Worm (Caenorhabditis elegans) whole organism, L3 larva: ENCODE data around the gene Y43F8C.9.
A peak's percentile ranks its signal among the peaks of the same experiment; 100 is the strongest.

Source experiments
- ceh-16 ChIP-seq: sonication (generic microtip); optimal IDR thresholded peaks from 2 replicates; lab custom pipeline; 2017; ENCODE audit warnings: missing biosample characterization, missing genetic modification characterization
- ceh-28 ChIP-seq: fragments of 150-350 bp; optimal IDR thresholded peaks from 2 replicates; lab custom pipeline; 2014; ENCODE audit warnings: missing biosample characterization, missing genetic modification reagents, missing genetic modification characterization
- ceh-82 ChIP-seq: fragments of 150-350 bp; optimal IDR thresholded peaks from 2 replicates; lab custom pipeline; 2014; ENCODE audit warnings: missing biosample characterization, missing genetic modification characterization
- ceh-9 ChIP-seq: sonication (generic microtip); optimal IDR thresholded peaks from 2 replicates; lab custom pipeline; 2018; ENCODE audit warnings: missing biosample characterization, missing genetic modification characterization
- daf-12 ChIP-seq: fragments of 150-350 bp; optimal IDR thresholded peaks from 2 replicates; lab custom pipeline; 2014; ENCODE audit warnings: missing biosample characterization, missing genetic modification reagents, missing genetic modification characterization
- egl-5 ChIP-seq: fragments of 150-350 bp; optimal IDR thresholded peaks from 2 replicates; lab custom pipeline; 2017; ENCODE audit warnings: missing biosample characterization, missing genetic modification reagents, missing genetic modification characterization, inconsistent platforms
- elt-1 ChIP-seq: fragments of 150-350 bp; optimal IDR thresholded peaks from 2 replicates; lab custom pipeline; 2014; ENCODE audit warnings: missing biosample characterization, missing genetic modification characterization
- elt-2 ChIP-seq: sonication (generic microtip); optimal IDR thresholded peaks from 2 replicates; lab custom pipeline; 2016; ENCODE audit warnings: missing genetic modification reagents, mild to moderate bottlenecking, missing genetic modification characterization, missing compliant biosample characterization
- elt-3 ChIP-seq, 3 experiments: fragments of 150-350 bp in 1 of 3; sonication (generic microtip) in 2 of 3; optimal IDR thresholded peaks; 2 replicates in 2 of 3; 4 replicates in 1 of 3; lab custom pipeline; 2014 to 2017; ENCODE audit warnings: missing biosample characterization in 3 of 3, missing genetic modification characterization in 3 of 3
- fkh-10 ChIP-seq: sonication (generic microtip); optimal IDR thresholded peaks from 2 replicates; lab custom pipeline; 2017; ENCODE audit warnings: missing biosample characterization, missing genetic modification reagents, missing genetic modification characterization
- fos-1 ChIP-seq: fragments of 150-350 bp; optimal IDR thresholded peaks from 2 replicates; lab custom pipeline; 2014; ENCODE audit warnings: missing biosample characterization, missing genetic modification characterization
- hmg-11 ChIP-seq: sonication (generic microtip); optimal IDR thresholded peaks from 2 replicates; lab custom pipeline; 2016; ENCODE audit warnings: missing genetic modification characterization, missing compliant biosample characterization
- jun-1 ChIP-seq: fragments of 150-350 bp; optimal IDR thresholded peaks from 2 replicates; lab custom pipeline; 2014; ENCODE audit warnings: missing biosample characterization, missing genetic modification reagents, missing genetic modification characterization
- lin-15B ChIP-seq: fragments of 150-350 bp; optimal IDR thresholded peaks from 2 replicates; lab custom pipeline; 2014; ENCODE audit warnings: missing biosample characterization, missing genetic modification characterization
- lin-39 ChIP-seq: fragments of 150-350 bp; optimal IDR thresholded peaks from 2 replicates; lab custom pipeline; 2018; ENCODE audit warnings: missing biosample characterization, missing genetic modification reagents, missing genetic modification characterization
- lsy-12 ChIP-seq: sonication (generic microtip); optimal IDR thresholded peaks from 2 replicates; lab custom pipeline; 2016; ENCODE audit warnings: mild to moderate bottlenecking, missing genetic modification characterization, missing compliant biosample characterization
- mdl-1 ChIP-seq: fragments of 150-350 bp; optimal IDR thresholded peaks from 2 replicates; lab custom pipeline; 2014; ENCODE audit warnings: missing biosample characterization, missing genetic modification characterization
- mml-1 ChIP-seq: fragments of 150-350 bp; sonication (generic microtip); optimal IDR thresholded peaks from 3 replicates; lab custom pipeline; 2014; ENCODE audit warnings: missing biosample characterization, missing genetic modification characterization
- nfya-1 ChIP-seq: sonication (generic microtip); optimal IDR thresholded peaks from 2 replicates; lab custom pipeline; 2017; ENCODE audit warnings: missing genetic modification characterization, mild to moderate bottlenecking, missing compliant biosample characterization, antibody characterized with exemption, moderate library complexity; ENCODE audit not compliant: insufficient read depth
- nhr-11 ChIP-seq: fragments of 150-350 bp; optimal IDR thresholded peaks from 2 replicates; lab custom pipeline; 2014; ENCODE audit warnings: missing biosample characterization, missing genetic modification characterization
- nhr-12 ChIP-seq: fragments of 150-350 bp; optimal IDR thresholded peaks from 2 replicates; lab custom pipeline; 2014; ENCODE audit warnings: missing biosample characterization, missing genetic modification characterization
- nhr-23 ChIP-seq: fragments of 150-350 bp; optimal IDR thresholded peaks from 2 replicates; lab custom pipeline; 2014; ENCODE audit warnings: missing biosample characterization, missing genetic modification reagents, missing genetic modification characterization
- nhr-25 ChIP-seq: sonication (generic microtip); optimal IDR thresholded peaks from 2 replicates; lab custom pipeline; 2017; ENCODE audit warnings: missing biosample characterization, missing genetic modification characterization
- nhr-28 ChIP-seq: fragments of 150-350 bp; optimal IDR thresholded peaks from 2 replicates; lab custom pipeline; 2014; ENCODE audit warnings: missing biosample characterization, missing genetic modification characterization
- nhr-43 ChIP-seq: sonication (generic microtip); optimal IDR thresholded peaks from 2 replicates; lab custom pipeline; 2016; ENCODE audit warnings: mild to moderate bottlenecking, missing genetic modification characterization, missing compliant biosample characterization; ENCODE audit not compliant: poor library complexity, severe bottlenecking
- nhr-67 ChIP-seq: fragments of 150-350 bp; optimal IDR thresholded peaks from 2 replicates; lab custom pipeline; 2014; ENCODE audit warnings: missing biosample characterization, missing genetic modification characterization
- nhr-77 ChIP-seq: fragments of 150-350 bp; optimal IDR thresholded peaks from 2 replicates; lab custom pipeline; 2014; ENCODE audit warnings: missing biosample characterization, missing genetic modification characterization
- pha-4 ChIP-seq: fragments of 150-350 bp; optimal IDR thresholded peaks from 2 replicates; lab custom pipeline; 2014; ENCODE audit warnings: missing biosample characterization, missing genetic modification reagents, missing genetic modification characterization
- sea-2 ChIP-seq: fragments of 150-350 bp; sonication (generic microtip); optimal IDR thresholded peaks from 4 replicates; lab custom pipeline; 2014; ENCODE audit warnings: missing biosample characterization, missing genetic modification reagents, missing genetic modification characterization
- skn-1 ChIP-seq: fragments of 150-350 bp; optimal IDR thresholded peaks from 2 replicates; lab custom pipeline; 2014; ENCODE audit warnings: missing biosample characterization, missing genetic modification characterization
- snpc-4 ChIP-seq: fragments of 150-350 bp; optimal IDR thresholded peaks from 2 replicates; lab custom pipeline; 2014; ENCODE audit warnings: missing biosample characterization, missing genetic modification characterization
- tbx-2 ChIP-seq: sonication (generic microtip); optimal IDR thresholded peaks from 2 replicates; lab custom pipeline; 2016; ENCODE audit warnings: mild to moderate bottlenecking, missing genetic modification characterization, missing compliant biosample characterization
- unc-39 ChIP-seq: sonication (generic microtip); optimal IDR thresholded peaks from 4 replicates; lab custom pipeline; 2017; ENCODE audit warnings: missing biosample characterization, missing genetic modification characterization
- unc-62 ChIP-seq: fragments of 150-350 bp; sonication (generic microtip); optimal IDR thresholded peaks from 4 replicates; lab custom pipeline; 2014; ENCODE audit warnings: missing biosample characterization, missing genetic modification reagents, missing genetic modification characterization
- ztf-4 ChIP-seq: fragments of 150-350 bp; optimal IDR thresholded peaks from 2 replicates; lab custom pipeline; 2014; ENCODE audit warnings: missing biosample characterization, missing genetic modification characterization

Y43F8C.9 gene

DNA sequence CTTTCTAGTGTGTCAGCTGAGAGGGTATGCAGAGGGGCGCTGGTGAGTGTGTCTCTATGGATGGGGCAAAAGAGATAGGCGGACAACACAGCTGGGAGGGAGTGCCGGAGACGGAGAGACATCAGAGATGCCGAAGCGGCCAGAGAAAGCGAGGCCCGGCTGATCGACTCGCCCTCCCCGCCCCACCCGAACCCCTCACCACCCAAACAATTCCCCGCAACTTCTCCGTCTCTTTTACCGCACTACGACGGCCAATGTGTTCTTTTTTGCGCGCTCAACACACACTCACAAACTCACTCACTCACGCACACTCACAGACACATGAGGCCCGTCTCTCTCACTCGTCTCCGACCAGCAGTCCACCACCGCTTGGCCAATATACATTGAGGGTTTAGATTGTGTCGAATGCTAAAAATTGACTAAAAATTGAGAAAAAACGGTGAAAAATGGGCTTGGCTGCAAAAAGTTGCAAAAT, 23.4 kb upstream of the Y43F8C.9 start, which contains the start of gene Y43F8C.3 (continued):
- TF ChIP-seq tbx-2 (tag; lab: Kevin White, UChicago) (no peak), hmg-11 (peak; percentile 92), nhr-25 (tag; lab: Kevin White, UChicago) (peak; percentile 20), fkh-10 (GFP tag; lab: Kevin White, UChicago) (peak; percentile 53), lin-15B (tag; lab: Kevin White, UChicago) (peak; percentile 36), nfya-1 (tag; lab: Kevin White, UChicago) (peak; percentile 86), daf-12 (tag; lab: Kevin White, UChicago) (no peak), nhr-77 (tag; lab: Kevin White, UChicago) (no peak), ceh-16 (tag; lab: Kevin White, UChicago) (no peak), egl-5 (tag; lab: Kevin White, UChicago) (peak; percentile 66), jun-1 (tag; lab: Kevin White, UChicago) (peak; percentile 69)
- TF ChIP-seq, all 47 proteins: peak for 17

DNA sequence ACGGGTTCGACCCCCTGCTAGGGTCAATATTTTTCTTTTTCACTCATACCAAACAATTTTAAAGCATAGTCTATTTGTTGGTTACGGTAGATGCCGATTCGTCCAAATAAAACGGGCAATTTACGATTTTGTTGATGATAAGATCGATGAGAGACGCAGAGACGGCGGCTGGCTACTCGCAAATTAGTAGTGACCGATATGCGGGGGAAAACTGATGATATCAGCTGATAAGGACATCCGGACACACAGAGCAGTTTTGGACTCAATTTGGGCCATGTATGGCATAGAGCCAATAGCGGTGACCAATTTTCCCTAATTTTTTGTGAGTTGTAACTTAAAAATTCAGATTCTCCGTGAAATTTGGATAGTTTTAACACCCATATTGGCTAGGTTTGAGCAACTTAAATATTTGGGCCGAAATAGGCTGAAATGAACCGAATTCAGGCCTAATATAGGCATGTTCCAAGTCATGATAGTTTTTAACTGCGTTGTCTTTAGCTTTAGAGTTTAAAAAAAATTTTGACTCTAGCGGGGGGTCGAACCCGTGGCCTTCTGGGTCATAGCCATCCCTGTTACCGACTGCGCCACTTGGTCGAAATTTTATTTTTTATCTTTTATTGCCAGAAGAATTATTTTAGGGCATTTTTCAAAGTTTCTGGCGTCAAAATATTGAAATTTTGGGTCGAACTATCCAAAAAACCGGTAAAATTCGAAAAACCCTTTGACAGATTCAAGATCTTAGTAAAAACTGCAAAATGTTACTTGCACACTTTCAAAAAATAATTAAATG, 22.2 kb upstream of the Y43F8C.9 start:
- TF ChIP-seq pha-4 (tag; lab: Kevin White, UChicago): peak; percentile 5
- no peak for TF ChIP-seq nhr-12 (tag; lab: Kevin White, UChicago)
- TF ChIP-seq daf-12 (tag; lab: Kevin White, UChicago): no peak
- TF ChIP-seq ceh-9 (tag; lab: Kevin White, UChicago): no peak

DNA sequence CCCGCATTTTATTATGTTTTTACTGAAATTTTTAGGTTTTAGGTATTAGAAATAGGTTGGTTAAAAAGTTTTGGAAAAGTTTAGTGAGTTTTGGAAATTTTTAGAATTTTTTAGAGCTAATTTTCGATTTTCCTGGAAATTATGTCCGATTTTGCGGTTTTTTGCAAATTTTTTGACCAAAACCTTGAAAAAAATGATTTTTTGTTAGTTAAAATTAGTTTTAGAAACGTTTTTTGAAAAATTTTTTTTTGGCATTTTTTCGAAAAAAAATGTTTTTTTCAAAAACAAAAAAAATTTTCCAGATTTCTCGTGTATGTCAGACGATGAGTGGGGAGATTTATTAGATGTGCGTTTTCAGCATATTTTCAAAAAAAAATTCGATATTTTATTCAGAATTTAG, 21.2 kb upstream of the Y43F8C.9 start, which contains the start of gene dyf-19:
TSS of gene dyf-19 (plus strand) at position 301 of the 400 bp plus-strand sequence.
- TF ChIP-seq ztf-4 (tag; lab: Kevin White, UChicago) (no peak), ceh-16 (tag; lab: Kevin White, UChicago) (no peak), nhr-77 (tag; lab: Kevin White, UChicago) (no peak), nhr-43 (tag; lab: Kevin White, UChicago) (no peak), ceh-82 (no peak), ceh-9 (tag; lab: Kevin White, UChicago) (no peak), nfya-1 (tag; lab: Kevin White, UChicago) (no peak), lin-15B (tag; lab: Kevin White, UChicago) (no peak), snpc-4 (tag; lab: Kevin White, UChicago) (no peak), fos-1 (tag; lab: Kevin White, UChicago) (no peak), nhr-28 (tag; lab: Kevin White, UChicago) (no peak), tbx-2 (tag; lab: Kevin White, UChicago) (no peak)

DNA sequence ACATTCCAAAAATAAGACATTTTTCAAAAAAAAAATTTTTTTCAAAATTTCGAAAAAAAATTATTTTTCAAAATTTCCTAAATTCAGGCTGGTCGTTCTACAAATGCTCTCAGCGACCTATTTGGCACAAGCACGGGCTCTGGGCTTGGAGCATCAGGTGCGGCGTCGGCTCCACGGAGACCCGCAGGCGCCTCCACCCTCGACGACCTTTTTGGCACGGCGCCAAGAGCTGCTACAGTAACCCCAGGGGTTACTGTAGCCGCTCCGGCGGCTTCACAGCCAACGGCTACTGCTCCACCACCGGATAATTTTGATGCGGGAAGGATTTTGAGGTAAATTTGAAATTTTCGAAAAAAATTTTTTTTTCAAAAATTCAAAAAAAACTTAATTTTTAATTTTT, 20.2 kb upstream of the Y43F8C.9 start:
- no peak for TF ChIP-seq egl-5 (tag; lab: Kevin White, UChicago)
- TF ChIP-seq unc-39 (tag; lab: Kevin White, UChicago): no peak
- TF ChIP-seq ceh-28 (tag; lab: Kevin White, UChicago): no peak
- no peak for TF ChIP-seq nhr-25 (tag; lab: Kevin White, UChicago)
- no peak for TF ChIP-seq elt-2 (tag; lab: Kevin White, UChicago)
- TF ChIP-seq lin-15B (tag; lab: Kevin White, UChicago): no peak
- no peak for TF ChIP-seq lsy-12 (tag; lab: Kevin White, UChicago)
- no peak for TF ChIP-seq ztf-4 (tag; lab: Kevin White, UChicago)
- no peak for TF ChIP-seq mml-1 (tag; lab: Kevin White, UChicago)
- no peak for TF ChIP-seq nhr-67 (tag; lab: Kevin White, UChicago)
- TF ChIP-seq skn-1 (tag; lab: Kevin White, UChicago): no peak
- TF ChIP-seq nhr-23: no peak
- no peak for TF ChIP-seq fkh-10 (GFP tag; lab: Kevin White, UChicago)
- TF ChIP-seq, all 47 proteins: peak for 0

DNA sequence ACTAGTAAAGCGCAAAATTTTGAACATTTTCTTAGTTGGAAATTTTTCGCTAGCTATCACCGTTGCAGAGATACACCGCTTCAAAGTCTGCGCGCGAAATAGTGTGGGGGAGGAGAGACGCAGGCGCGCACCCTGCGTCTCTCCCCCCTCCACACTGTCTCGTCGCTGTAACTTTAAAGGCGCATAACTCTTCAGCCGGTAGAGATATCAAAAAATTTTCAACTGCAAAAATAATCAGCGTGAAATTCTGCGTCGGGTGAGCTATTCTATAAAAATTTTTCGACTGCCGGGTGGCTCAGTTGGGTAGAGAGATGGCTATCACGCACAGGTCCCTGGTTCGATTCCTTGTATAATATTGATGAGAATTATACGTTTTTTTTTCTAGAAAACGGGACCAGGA, 16.4 kb upstream of the Y43F8C.9 start:
- no peak for TF ChIP-seq ceh-9 (tag; lab: Kevin White, UChicago)
- no peak for TF ChIP-seq skn-1 (tag; lab: Kevin White, UChicago)
- no peak for TF ChIP-seq nhr-77 (tag; lab: Kevin White, UChicago)
- TF ChIP-seq ceh-82: no peak
- no peak for TF ChIP-seq mdl-1 (tag; lab: Kevin White, UChicago)
- no peak for TF ChIP-seq jun-1 (tag; lab: Kevin White, UChicago)
- no peak for TF ChIP-seq elt-3 (tag; optimal IDR thresholded peaks at IDR 0.05; lab: Kevin White, UChicago)
- TF ChIP-seq daf-12 (tag; lab: Kevin White, UChicago): no peak
- no peak for TF ChIP-seq nhr-25 (tag; lab: Kevin White, UChicago)
- no peak for TF ChIP-seq ztf-4 (tag; lab: Kevin White, UChicago)
- no peak for TF ChIP-seq lsy-12 (tag; lab: Kevin White, UChicago)
- TF ChIP-seq unc-62 (GFP tag; lab: Kevin White, UChicago): no peak
- no peak for TF ChIP-seq lin-39 (tag; lab: Kevin White, UChicago)
- TF ChIP-seq elt-1 (tag; lab: Kevin White, UChicago): no peak
- no peak for TF ChIP-seq nhr-28 (tag; lab: Kevin White, UChicago)
- no peak for TF ChIP-seq unc-39 (tag; lab: Kevin White, UChicago)
- no peak for TF ChIP-seq nhr-12 (tag; lab: Kevin White, UChicago)
- no peak for TF ChIP-seq sea-2
- no peak for TF ChIP-seq nhr-11 (tag; lab: Kevin White, UChicago)
